Worm (Caenorhabditis elegans): ENCODE measurements around the gene C01G12.7.

C01G12.7 gene

DNA sequence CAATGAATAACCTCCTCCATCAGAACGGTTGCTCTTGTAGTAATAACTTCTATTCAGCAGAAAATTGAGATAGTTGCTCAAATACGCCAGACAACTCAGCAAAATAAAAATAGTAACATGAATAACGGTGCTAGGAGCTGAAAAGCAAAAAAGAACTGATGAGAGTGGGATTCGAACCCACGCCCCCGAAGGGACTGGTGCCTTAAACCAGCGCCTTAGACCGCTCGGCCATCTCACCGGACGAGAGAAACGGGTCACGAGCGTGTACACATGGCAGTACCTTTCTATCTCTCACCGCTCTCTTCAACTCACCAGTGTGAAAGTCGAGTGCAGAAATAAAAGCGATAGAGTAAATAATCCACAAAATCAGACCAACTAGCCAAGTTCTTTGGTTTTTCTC is 43.5 kb upstream of the C01G12.7 start (continued):
- TF ChIP-seq F23B12.7 (tag; optimal IDR thresholded peaks at IDR 0.05; ENCODE audit: insufficient read depth), result no peak
- no peak for TF ChIP-seq mes-4 (tag; optimal IDR thresholded peaks at IDR 0.05)
- TF ChIP-seq repo-1 (tag; optimal IDR thresholded peaks at IDR 0.05), result no peak
- no peak for TF ChIP-seq snpc-1.1 (tag; optimal IDR thresholded peaks at IDR 0.05; ENCODE audit: insufficient read depth)
- TF ChIP-seq let-526 (GFP tag; IDR thresholded peaks at IDR 0.05), result no peak
- no peak for TF ChIP-seq mxl-1 (tag; optimal IDR thresholded peaks at IDR 0.05)
- TF ChIP-seq hlh-26 (GFP tag; conservative IDR thresholded peaks at IDR 0.05), result no peak
- TF ChIP-seq T07F8.4 (tag; optimal IDR thresholded peaks at IDR 0.05), result no peak
- TF ChIP-seq F52B5.7 (tag; optimal IDR thresholded peaks at IDR 0.05), result no peak
- TF ChIP-seq chd-7 (tag; optimal IDR thresholded peaks at IDR 0.05), result no peak
- no peak for TF ChIP-seq cebp-1 (GFP tag; IDR thresholded peaks at IDR 0.05)
- no peak for TF ChIP-seq cebp-1 (tag; optimal IDR thresholded peaks at IDR 0.05)
- TF ChIP-seq zim-3 (tag; optimal IDR thresholded peaks at IDR 0.05), result no peak
- TF ChIP-seq hmg-20 (GFP tag; IDR thresholded peaks at IDR 0.05), result peak; percentile 63; the same call in 1 of the 2 replicates
- no peak for TF ChIP-seq hlh-12 (tag; optimal IDR thresholded peaks at IDR 0.05)
- peak; percentile 82 for TF ChIP-seq B0261.1 (tag; optimal IDR thresholded peaks at IDR 0.05)
- no peak for TF ChIP-seq C17E4.6 (GFP tag; IDR thresholded peaks at IDR 0.05)
- TF ChIP-seq unc-62 (GFP tag; optimal IDR thresholded peaks at IDR 0.05), result no peak
- TF ChIP-seq mel-28 (tag; optimal IDR thresholded peaks at IDR 0.05; ENCODE audit: borderline replicate concordance), result no peak
- TF ChIP-seq lin-35 (GFP tag; optimal IDR thresholded peaks at IDR 0.05), result peak in 1 of 3 experiments; percentile 48
- TF ChIP-seq nhr-80 (tag; optimal IDR thresholded peaks at IDR 0.05), result no peak
- TF ChIP-seq B0336.3 (GFP tag; IDR thresholded peaks at IDR 0.05), result no peak
- TF ChIP-seq die-1 (tag; optimal IDR thresholded peaks at IDR 0.05), result peak; percentile 66
- no peak for TF ChIP-seq attf-6 (GFP tag; IDR thresholded peaks at IDR 0.05)
- TF ChIP-seq him-1 (tag; optimal IDR thresholded peaks at IDR 0.05), result peak; percentile 56
- no peak for TF ChIP-seq aptf-3 (GFP tag; IDR thresholded peaks at IDR 0.05)
- no peak for TF ChIP-seq dpff-1 (tag; optimal IDR thresholded peaks at IDR 0.05)
- 0 out of 2 replicates have a peak, but pooled peaks have one; percentile 17 for TF ChIP-seq pbrm-1 (GFP tag; IDR thresholded peaks at IDR 0.05)
- no peak for TF ChIP-seq nhr-120 (GFP tag; IDR thresholded peaks at IDR 0.05)
- TF ChIP-seq Y67H2A.10 (GFP tag; conservative IDR thresholded peaks at IDR 0.05), result no peak

DNA sequence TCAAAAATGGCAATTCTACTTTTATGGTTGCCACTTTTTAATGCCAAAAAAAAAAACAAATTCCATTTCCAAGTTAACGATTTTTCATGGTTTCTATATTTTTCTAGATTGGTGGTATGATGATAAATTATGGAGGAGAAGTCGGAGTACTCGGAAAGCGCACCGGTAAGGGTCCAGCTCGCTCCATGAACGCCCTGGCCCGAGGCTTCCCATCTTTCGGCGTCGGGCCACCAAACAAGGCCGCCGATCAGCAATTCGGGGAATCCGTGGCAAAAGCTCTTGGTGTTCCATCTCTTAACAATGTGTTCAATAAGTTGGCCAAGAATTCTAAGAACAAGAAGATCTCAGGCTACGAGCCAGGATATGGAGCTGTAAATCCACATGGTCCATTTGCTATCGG is 42.3 kb upstream of the C01G12.7 start:
- TF ChIP-seq pha-4 (tag; optimal IDR thresholded peaks at IDR 0.05), result no peak
- TF ChIP-seq zfh-2 (GFP tag; conservative IDR thresholded peaks at IDR 0.05), result peak; percentile 66
- no peak for TF ChIP-seq Y53F4B.3 (GFP tag; IDR thresholded peaks at IDR 0.05)
- no peak for TF ChIP-seq ztf-25 (GFP tag; IDR thresholded peaks at IDR 0.05)

DNA sequence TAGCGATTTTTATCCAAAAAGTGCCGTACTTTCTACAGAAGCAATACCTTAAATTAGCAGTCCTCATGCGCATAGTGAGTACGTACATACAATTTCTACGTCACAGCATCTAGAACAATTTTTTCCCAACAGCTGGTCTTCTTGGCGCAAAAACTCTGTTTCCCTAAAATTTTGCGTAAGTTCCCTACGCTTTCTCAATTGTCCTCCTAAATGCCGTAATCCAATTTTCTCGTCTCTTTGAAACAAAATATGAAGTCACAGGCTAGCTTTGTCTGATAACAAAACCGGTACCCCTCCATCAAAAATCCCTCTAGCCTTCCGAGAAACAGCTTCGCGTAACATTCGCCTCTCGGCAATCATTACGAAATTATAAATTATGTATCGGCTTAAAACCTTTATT is 41.1 kb upstream of the C01G12.7 start, which contains the start of gene C38C6.3:
C38C6.3 (plus strand) TSS at position 301 of the 400 bp plus-strand sequence.
- no peak for TF ChIP-seq T26A5.8 (tag; optimal IDR thresholded peaks at IDR 0.05)
- TF ChIP-seq hsf-1 (GFP tag; IDR thresholded peaks at IDR 0.05), result no peak
- no peak for TF ChIP-seq lin-40 (tag; optimal IDR thresholded peaks at IDR 0.05)
- no peak for TF ChIP-seq fkh-3 (tag; optimal IDR thresholded peaks at IDR 0.05)
- no peak for TF ChIP-seq rcor-1 (GFP tag; IDR thresholded peaks at IDR 0.05)
- no peak for TF ChIP-seq die-1 (tag; optimal IDR thresholded peaks at IDR 0.05)
- TF ChIP-seq zim-3 (tag; optimal IDR thresholded peaks at IDR 0.05), result no peak
- TF ChIP-seq attf-5 (GFP tag; optimal IDR thresholded peaks at IDR 0.05), result no peak
- no peak for TF ChIP-seq nhr-179 (tag; optimal IDR thresholded peaks at IDR 0.05)

Measured in whole organism, young adult.